Worm (Caenorhabditis elegans) whole organism, L1 larva: ENCODE data around the gene T24C4.2.

Experiments
- C16A3.4 ChIP-seq: fragments of 150-350 bp; optimal IDR thresholded peaks from 2 replicates; lab custom pipeline; 2014; ENCODE audit warnings: missing biosample characterization, missing genetic modification characterization
- alr-1 ChIP-seq: fragments of 200-800 bp; sonication (Bioruptor generic); optimal IDR thresholded peaks from 2 replicates; lab custom pipeline; 2018; ENCODE audit warnings: borderline replicate concordance, mild to moderate bottlenecking, missing genetic modification characterization, missing compliant biosample characterization
- blmp-1 ChIP-seq: fragments of 150-350 bp; optimal IDR thresholded peaks from 2 replicates; lab custom pipeline; 2014; ENCODE audit warnings: missing biosample characterization, missing genetic modification characterization
- ceh-8 ChIP-seq: fragments of 200-800 bp; sonication (Bioruptor generic); optimal IDR thresholded peaks from 2 replicates; lab custom pipeline; 2018; ENCODE audit warnings: mild to moderate bottlenecking, missing genetic modification characterization, moderate library complexity, missing compliant biosample characterization
- ceh-82 ChIP-seq, 3 experiments: fragments of 150-350 bp in 1 of 3; sonication (generic microtip) in 2 of 3; optimal IDR thresholded peaks; 2 replicates each; lab custom pipeline; 2014 to 2017; ENCODE audit warnings: missing biosample characterization in 3 of 3, missing genetic modification characterization in 3 of 3
- ceh-88 ChIP-seq: fragments of 200-800 bp; sonication (Bioruptor generic); IDR thresholded peaks from 2 replicates; pipeline ENCODE4 v1.3.6; 2022; ENCODE audit warnings: missing genetic modification characterization, missing compliant biosample characterization
- dpl-1 ChIP-seq, 3 experiments: fragments of 150-350 bp in 2 of 3; sonication (generic microtip) in 1 of 3; optimal IDR thresholded peaks; 2 replicates each; lab custom pipeline; 2014 to 2017; ENCODE audit warnings: missing biosample characterization in 3 of 3, missing genetic modification characterization in 3 of 3, missing genetic modification reagents in 3 of 3
- dsc-1 ChIP-seq: sonication (generic microtip); optimal IDR thresholded peaks from 2 replicates; lab custom pipeline; 2016; ENCODE audit warnings: mild to moderate bottlenecking, missing genetic modification characterization, missing compliant biosample characterization
- efl-1 ChIP-seq, 4 experiments: fragments of 150-350 bp; optimal IDR thresholded peaks in 3 of 4; peaks in 1 of 4; 1 replicate in 1 of 4; 2 replicates in 3 of 4; lab custom pipeline; 2014; ENCODE audit warnings: missing biosample characterization in 2 of 4, missing genetic modification characterization in 2 of 4, missing genetic modification reagents in 2 of 4
- elt-2 ChIP-seq: sonication (generic microtip); optimal IDR thresholded peaks from 2 replicates; lab custom pipeline; 2016; ENCODE audit warnings: missing genetic modification characterization, mild to moderate bottlenecking, inconsistent platforms, missing compliant biosample characterization, missing genetic modification reagents
- elt-3 ChIP-seq, 6 experiments: fragments of 150-350 bp in 1 of 6; sonication (generic microtip); optimal IDR thresholded peaks; 2 replicates each; lab custom pipeline; 2017 to 2018; ENCODE audit warnings: missing biosample characterization in 6 of 6, missing genetic modification characterization in 6 of 6, inconsistent platforms in 1 of 6
- fkh-8 ChIP-seq: sonication (generic microtip); optimal IDR thresholded peaks from 2 replicates; lab custom pipeline; 2016; ENCODE audit warnings: mild to moderate bottlenecking, missing genetic modification characterization, missing compliant biosample characterization
- hlh-17 ChIP-seq: fragments of 200-800 bp; sonication (Bioruptor generic); optimal IDR thresholded peaks from 2 replicates; lab custom pipeline; 2018; ENCODE audit warnings: missing genetic modification characterization, mild to moderate bottlenecking, missing compliant biosample characterization, moderate library complexity, borderline replicate concordance
- jun-1 ChIP-seq: fragments of 150-350 bp; optimal IDR thresholded peaks from 2 replicates; lab custom pipeline; 2014; ENCODE audit warnings: missing biosample characterization, missing genetic modification reagents, missing genetic modification characterization
- lin-13 ChIP-seq: fragments of 150-350 bp; optimal IDR thresholded peaks from 2 replicates; lab custom pipeline; 2014; ENCODE audit warnings: missing biosample characterization, missing genetic modification reagents, missing genetic modification characterization
- lin-14 ChIP-seq: fragments of 200-800 bp; sonication (Bioruptor generic); optimal IDR thresholded peaks from 2 replicates; lab custom pipeline; 2018; ENCODE audit warnings: mild to moderate bottlenecking, missing genetic modification characterization, moderate library complexity, missing compliant biosample characterization
- lin-35 ChIP-seq, 2 experiments: fragments of 150-350 bp; optimal IDR thresholded peaks; 2 replicates each; lab custom pipeline; 2014; ENCODE audit warnings: missing biosample characterization in 2 of 2, missing genetic modification characterization in 2 of 2, missing genetic modification reagents in 2 of 2
- lir-3 ChIP-seq: sonication (generic microtip); optimal IDR thresholded peaks from 2 replicates; lab custom pipeline; 2016; ENCODE audit warnings: mild to moderate bottlenecking, missing genetic modification characterization, moderate library complexity, missing compliant biosample characterization; ENCODE audit not compliant: poor library complexity
- lsy-2 ChIP-seq, 2 experiments: fragments of 150-350 bp; optimal IDR thresholded peaks; 2 replicates each; lab custom pipeline; 2014; ENCODE audit warnings: missing biosample characterization in 2 of 2, missing genetic modification characterization in 2 of 2
- mab-9 ChIP-seq: fragments of 200-800 bp; sonication (Bioruptor generic); IDR thresholded peaks from 2 replicates; pipeline ENCODE4 v1.3.6; 2022; ENCODE audit warnings: missing genetic modification reagents, missing genetic modification characterization, missing compliant biosample characterization
- mdl-1 ChIP-seq, 2 experiments: fragments of 150-350 bp; optimal IDR thresholded peaks; 2 replicates each; lab custom pipeline; 2014 to 2017; ENCODE audit warnings: missing biosample characterization in 2 of 2, missing genetic modification characterization in 2 of 2, inconsistent platforms in 1 of 2
- mef-2 ChIP-seq: fragments of 150-350 bp; optimal IDR thresholded peaks from 2 replicates; lab custom pipeline; 2014; ENCODE audit warnings: missing biosample characterization, missing genetic modification characterization
- mep-1 ChIP-seq: fragments of 150-350 bp; optimal IDR thresholded peaks from 2 replicates; lab custom pipeline; 2014; ENCODE audit warnings: missing biosample characterization, missing genetic modification characterization
- nhr-11 ChIP-seq: fragments of 150-350 bp; optimal IDR thresholded peaks from 2 replicates; lab custom pipeline; 2014; ENCODE audit warnings: missing biosample characterization, missing genetic modification characterization
- nhr-12 ChIP-seq: sonication (generic microtip); optimal IDR thresholded peaks from 2 replicates; lab custom pipeline; 2017; ENCODE audit warnings: missing biosample characterization, missing genetic modification characterization
- nhr-19 ChIP-seq: fragments of 200-800 bp; sonication (Bioruptor generic); conservative IDR thresholded peaks from 2 replicates; pipeline ENCODE4 v1.3.6; 2022; ENCODE audit warnings: missing genetic modification characterization, missing compliant biosample characterization
- nhr-20 ChIP-seq: sonication (generic microtip); optimal IDR thresholded peaks from 2 replicates; lab custom pipeline; 2016; ENCODE audit warnings: mild to moderate bottlenecking, missing genetic modification characterization, missing compliant biosample characterization
- nhr-47 ChIP-seq: sonication (generic microtip); optimal IDR thresholded peaks from 2 replicates; lab custom pipeline; 2016; ENCODE audit warnings: mild to moderate bottlenecking, missing genetic modification characterization, moderate library complexity, missing compliant biosample characterization
- nhr-71 ChIP-seq: sonication (generic microtip); optimal IDR thresholded peaks from 2 replicates; lab custom pipeline; 2016; ENCODE audit warnings: mild to moderate bottlenecking, missing genetic modification characterization, moderate library complexity, missing compliant biosample characterization
- nhr-85 ChIP-seq: sonication (generic microtip); peaks from one replicate; lab custom pipeline; 2016; ENCODE audit warnings: missing genetic modification characterization, inconsistent platforms, missing compliant biosample characterization
- nhr-90 ChIP-seq: sonication (generic microtip); optimal IDR thresholded peaks from 2 replicates; lab custom pipeline; 2016; ENCODE audit warnings: mild to moderate bottlenecking, missing genetic modification characterization, missing compliant biosample characterization; ENCODE audit not compliant: poor library complexity
- pqm-1 ChIP-seq: sonication (generic microtip); optimal IDR thresholded peaks from 3 replicates; lab custom pipeline; 2017; ENCODE audit warnings: missing biosample characterization, missing genetic modification characterization
- rnt-1 ChIP-seq: sonication (generic microtip); optimal IDR thresholded peaks from 2 replicates; lab custom pipeline; 2016; ENCODE audit warnings: mild to moderate bottlenecking, missing genetic modification characterization, moderate library complexity, missing compliant biosample characterization
- snu-23 ChIP-seq: sonication (generic microtip); optimal IDR thresholded peaks from 2 replicates; lab custom pipeline; 2016; ENCODE audit warnings: missing genetic modification characterization, missing compliant biosample characterization
- sptf-1 ChIP-seq: fragments of 150-350 bp; optimal IDR thresholded peaks from 2 replicates; lab custom pipeline; 2014; ENCODE audit warnings: missing biosample characterization, missing genetic modification characterization
- sup-37 ChIP-seq: fragments of 200-800 bp; sonication (Bioruptor generic); optimal IDR thresholded peaks from 2 replicates; lab custom pipeline; 2018; ENCODE audit warnings: mild to moderate bottlenecking, missing genetic modification characterization, missing compliant biosample characterization
- swsn-7 ChIP-seq: sonication (generic microtip); optimal IDR thresholded peaks from 2 replicates; lab custom pipeline; 2016; ENCODE audit warnings: missing genetic modification characterization, missing compliant biosample characterization
- tbx-2 ChIP-seq: sonication (generic microtip); optimal IDR thresholded peaks from 2 replicates; lab custom pipeline; 2016; ENCODE audit warnings: missing genetic modification characterization, missing compliant biosample characterization
- zag-1 ChIP-seq: fragments of 150-350 bp; optimal IDR thresholded peaks from 2 replicates; lab custom pipeline; 2014; ENCODE audit warnings: missing biosample characterization, missing genetic modification characterization
- ztf-11 ChIP-seq, 2 experiments: sonication (generic microtip); optimal IDR thresholded peaks; 2 replicates each; lab custom pipeline; 2016 to 2017; ENCODE audit warnings: missing genetic modification characterization in 2 of 2, missing biosample characterization in 1 of 2, missing compliant biosample characterization in 1 of 2

The T24C4.2 gene

ce11 chrIII:832855-833504 lies 36.8 kb downstream of the T24C4.2 start, which contains the start of gene zip-2:
TSS of gene zip-2 (plus strand) at chrIII:832982.
- TF ChIP-seq fkh-8 (tag; lab: Kevin White, UChicago) (peak; percentile 65), lir-3 (tag; lab: Kevin White, UChicago) (peak; percentile 7), nhr-12 (no peak), pqm-1 (tag; lab: Kevin White, UChicago) (peak; percentile 43), nhr-47 (tag; lab: Kevin White, UChicago) (peak; percentile 5), elt-3 (tag; optimal IDR thresholded peaks at IDR 0.05; lab: Kevin White, UChicago) (peak in 2 of 6 experiments; percentile 54 to 74), mdl-1 (tag; optimal IDR thresholded peaks at IDR 0.05; lab: Kevin White, UChicago) (peak in 1 of 2 experiments; percentile 19), efl-1 (optimal IDR thresholded peaks at IDR 0.05; lab: Kevin White, UChicago) (no peak), efl-1 (GFP tag; optimal IDR thresholded peaks at IDR 0.05 in 1 of 2; lab: Kevin White, UChicago) (peak in 1 of 2 experiments; percentile 90), alr-1 (tag; lab: Kevin White, UChicago) (peak; percentile 99), lsy-2 (tag; optimal IDR thresholded peaks at IDR 0.05; lab: Kevin White, UChicago) (peak in 1 of 2 experiments; percentile 9), lin-35 (GFP tag; optimal IDR thresholded peaks at IDR 0.05; lab: Kevin White, UChicago) (peak in 1 of 2 experiments; percentile 48), lin-13 (no peak), ceh-88 (no peak), mep-1 (tag; lab: Kevin White, UChicago) (no peak), mef-2 (peak; percentile 2), nhr-71 (peak; percentile 52), nhr-11 (no peak), nhr-85 (tag; lab: Kevin White, UChicago) (no peak), hlh-17 (no peak), dpl-1 (GFP tag; optimal IDR thresholded peaks at IDR 0.05; lab: Kevin White, UChicago) (peak in 1 of 3 experiments; percentile 18), blmp-1 (peak; percentile 39), nhr-20 (tag; lab: Kevin White, UChicago) (peak; percentile 72), nhr-90 (peak; percentile 50), snu-23 (GFP tag; lab: Kevin White, UChicago) (peak; percentile 36), dsc-1 (tag; lab: Kevin White, UChicago) (no peak), lin-14 (peak; percentile 60), mab-9 (GFP tag; lab: Robert Waterston, UW) (no peak), jun-1 (tag; lab: Kevin White, UChicago) (peak; percentile 11), elt-2 (peak; percentile 66), ceh-82 (tag; optimal IDR thresholded peaks at IDR 0.05; lab: Kevin White, UChicago) (no peak), swsn-7 (tag; lab: Kevin White, UChicago) (no peak), C16A3.4 (tag; lab: Kevin White, UChicago) (peak; percentile 19)
- TF ChIP-seq, all 84 proteins: peak for 21

- TF ChIP-seq C16A3.4 (tag; lab: Kevin White, UChicago) (no peak), tbx-2 (tag; lab: Kevin White, UChicago) (no peak), sup-37 (GFP tag; lab: Kevin White, UChicago) (no peak), nhr-20 (tag; lab: Kevin White, UChicago) (peak; percentile 3), lir-3 (tag; lab: Kevin White, UChicago) (no peak), mef-2 (no peak), rnt-1 (tag; lab: Kevin White, UChicago) (no peak), lsy-2 (tag; optimal IDR thresholded peaks at IDR 0.05; lab: Kevin White, UChicago) (peak in 1 of 2 experiments; percentile 13), lin-14 (peak; percentile 47), fkh-8 (tag; lab: Kevin White, UChicago) (no peak), elt-3 (tag; optimal IDR thresholded peaks at IDR 0.05; lab: Kevin White, UChicago) (peak in 1 of 6 experiments; percentile 27), ztf-11 (tag; optimal IDR thresholded peaks at IDR 0.05; lab: Kevin White, UChicago) (no peak), jun-1 (tag; lab: Kevin White, UChicago) (no peak), efl-1 (optimal IDR thresholded peaks at IDR 0.05; lab: Kevin White, UChicago) (no peak), efl-1 (GFP tag; optimal IDR thresholded peaks at IDR 0.05 in 1 of 2; lab: Kevin White, UChicago) (no peak), zag-1 (tag; lab: Kevin White, UChicago) (no peak), sptf-1 (no peak), dpl-1 (GFP tag; optimal IDR thresholded peaks at IDR 0.05; lab: Kevin White, UChicago) (no peak), nhr-19 (GFP tag; lab: Robert Waterston, UW) (no peak), nhr-85 (tag; lab: Kevin White, UChicago) (peak; percentile 45), ceh-8 (GFP tag; lab: Kevin White, UChicago) (no peak)
These were observed 37.8 kb downstream of the T24C4.2 start, which contains the start of gene ceeh-1 for ce11 chrIII:831961-832360. TSS of gene ceeh-1 (minus strand) at chrIII:832277.
